Fruit fly (Drosophila melanogaster) whole organism, wandering third instar larva: ENCODE measurements around the gene CG31808.

Source experiments
- Abd-B ChIP-seq: fragments of >200 bp; optimal IDR thresholded peaks from 2 replicates; lab custom pipeline; 2017; ENCODE audit warnings: missing biosample characterization, missing genetic modification characterization
- CG32264 ChIP-seq: fragments of 200-800 bp; sonication (Bioruptor generic); optimal IDR thresholded peaks from 2 replicates; lab custom pipeline; 2016; ENCODE audit warnings: missing biosample characterization, missing genetic modification characterization
- CG9705 ChIP-seq: fragments of 200-800 bp; sonication (Bioruptor generic); optimal IDR thresholded peaks from 2 replicates; lab custom pipeline; 2018; ENCODE audit warnings: missing biosample characterization, mild to moderate bottlenecking, missing genetic modification characterization
- CrebA ChIP-seq: fragments of 200-800 bp; sonication (Bioruptor generic); optimal IDR thresholded peaks from 2 replicates; lab custom pipeline; 2016; ENCODE audit warnings: missing biosample characterization, mild to moderate bottlenecking, missing genetic modification characterization, borderline replicate concordance
- Dfd ChIP-seq: fragments of >200 bp; optimal IDR thresholded peaks from 2 replicates; lab custom pipeline; 2017; ENCODE audit warnings: missing biosample characterization, missing genetic modification characterization
- Dif ChIP-seq: fragments of 200-275, 200-300 bp; sonication (Bioruptor generic); optimal IDR thresholded peaks from 2 replicates; lab custom pipeline; 2018; ENCODE audit warnings: missing biosample characterization, missing genetic modification characterization; ENCODE audit not compliant: partially characterized antibody
- GATAd ChIP-seq: sonication (Bioruptor generic); optimal IDR thresholded peaks from 2 replicates; lab custom pipeline; 2016; ENCODE audit warnings: missing biosample characterization, missing genetic modification characterization
- Hnf4 ChIP-seq: fragments of 200-800 bp; sonication (Bioruptor generic); optimal IDR thresholded peaks from 2 replicates; lab custom pipeline; 2016; ENCODE audit warnings: missing biosample characterization, mild to moderate bottlenecking, missing genetic modification characterization
- Hr78 ChIP-seq: fragments of >200 bp; optimal IDR thresholded peaks from 2 replicates; lab custom pipeline; 2017; ENCODE audit warnings: missing biosample characterization, missing genetic modification characterization
- Hr83 ChIP-seq: fragments of 200-300 bp; sonication (Bioruptor generic); optimal IDR thresholded peaks from 2 replicates; lab custom pipeline; 2016; ENCODE audit warnings: missing biosample characterization, mild to moderate bottlenecking, missing genetic modification characterization, moderate library complexity; ENCODE audit not compliant: poor library complexity, severe bottlenecking
- Jra ChIP-seq: sonication (Bioruptor generic); optimal IDR thresholded peaks from 2 replicates; lab custom pipeline; 2016; ENCODE audit warnings: missing biosample characterization, missing genetic modification characterization
- Mio ChIP-seq: sonication (Bioruptor generic); optimal IDR thresholded peaks from 2 replicates; lab custom pipeline; 2016; ENCODE audit warnings: missing biosample characterization, missing genetic modification characterization
- Myc ChIP-seq: fragments of >200 bp; optimal IDR thresholded peaks from 2 replicates; lab custom pipeline; 2017
- N ChIP-seq: fragments of >200 bp; optimal IDR thresholded peaks from 2 replicates; lab custom pipeline; 2018; ENCODE audit warnings: missing biosample characterization, missing external identifiers, missing genetic modification characterization
- OdsH ChIP-seq: fragments of 200-800 bp; sonication (Bioruptor generic); optimal IDR thresholded peaks from 2 replicates; lab custom pipeline; 2016; ENCODE audit warnings: missing biosample characterization, mild to moderate bottlenecking, missing genetic modification characterization
- Rel ChIP-seq, 2 experiments: fragments of 200-800 bp; sonication (Bioruptor generic) in 1 of 2; optimal IDR thresholded peaks; 2 replicates in 1 of 2; 3 replicates in 1 of 2; lab custom pipeline; 2016 to 2019; ENCODE audit warnings: mild to moderate bottlenecking in 2 of 2, missing biosample characterization in 2 of 2, missing genetic modification characterization in 2 of 2, moderate library complexity in 1 of 2
- Sp1 ChIP-seq: fragments of 200-800 bp; sonication (Bioruptor generic); optimal IDR thresholded peaks from 3 replicates; lab custom pipeline; 2019; ENCODE audit warnings: missing biosample characterization, mild to moderate bottlenecking, missing genetic modification characterization, moderate library complexity
- br ChIP-seq: fragments of 200-800 bp; sonication (Bioruptor generic); optimal IDR thresholded peaks from 2 replicates; lab custom pipeline; 2016; ENCODE audit warnings: missing biosample characterization, missing genetic modification characterization
- dl ChIP-seq, 2 experiments: fragments of 175-275, 200-275 bp in 1 of 2; fragments of 200-275 bp in 1 of 2; sonication (Bioruptor generic); optimal IDR thresholded peaks; lab custom pipeline; 2018; ENCODE audit warnings: mild to moderate bottlenecking in 2 of 2, missing biosample characterization in 2 of 2, missing genetic modification characterization in 2 of 2, moderate library complexity in 2 of 2; ENCODE audit not compliant: partially characterized antibody in 2 of 2, insufficient read depth in 1 of 2
- dmrt93B ChIP-seq: fragments of 200-800 bp; sonication (Bioruptor generic); optimal IDR thresholded peaks from 2 replicates; lab custom pipeline; 2018; ENCODE audit warnings: missing biosample characterization, mild to moderate bottlenecking, missing genetic modification characterization
- dsf ChIP-seq: sonication (Bioruptor generic); optimal IDR thresholded peaks from 2 replicates; lab custom pipeline; 2016; ENCODE audit warnings: missing biosample characterization, missing genetic modification characterization, borderline replicate concordance
- ey ChIP-seq: fragments of 200-800 bp; sonication (Bioruptor generic); optimal IDR thresholded peaks from 2 replicates; lab custom pipeline; 2016; ENCODE audit warnings: missing biosample characterization, missing genetic modification characterization
- foxo ChIP-seq, 2 experiments: fragments of 200-800 bp; sonication (Bioruptor generic); optimal IDR thresholded peaks; 2 replicates in 1 of 2; 3 replicates in 1 of 2; lab custom pipeline; 2016 to 2017; ENCODE audit warnings: missing biosample characterization in 2 of 2, missing genetic modification characterization in 2 of 2
- fru ChIP-seq: fragments of 200-800 bp; sonication (Bioruptor generic); optimal IDR thresholded peaks from 3 replicates; lab custom pipeline; 2016; ENCODE audit warnings: missing biosample characterization, mild to moderate bottlenecking, missing genetic modification characterization
- h ChIP-seq: fragments of 200-800 bp; sonication (Bioruptor generic); optimal IDR thresholded peaks from 3 replicates; lab custom pipeline; 2016; ENCODE audit warnings: missing biosample characterization, mild to moderate bottlenecking, missing genetic modification characterization
- jim ChIP-seq: fragments of 175-275, 200-325 bp; sonication (Bioruptor generic); optimal IDR thresholded peaks from 2 replicates; lab custom pipeline; 2016; ENCODE audit warnings: missing biosample characterization, mild to moderate bottlenecking, missing genetic modification characterization
- lola ChIP-seq: fragments of >200 bp; optimal IDR thresholded peaks from 2 replicates; lab custom pipeline; 2017; ENCODE audit warnings: missing biosample characterization, missing genetic modification characterization
- pan ChIP-seq: fragments of >200 bp; optimal IDR thresholded peaks from 2 replicates; lab custom pipeline; 2017
- psq ChIP-seq: fragments of 200-800 bp; sonication (Bioruptor generic); optimal IDR thresholded peaks from 3 replicates; lab custom pipeline; 2017; ENCODE audit warnings: missing biosample characterization, mild to moderate bottlenecking, missing genetic modification characterization, moderate library complexity
- rgr ChIP-seq: fragments of 200-800 bp; sonication (Bioruptor generic); optimal IDR thresholded peaks from 3 replicates; lab custom pipeline; 2016; ENCODE audit warnings: missing biosample characterization, mild to moderate bottlenecking, missing genetic modification characterization
- sage ChIP-seq: fragments of 200-800 bp; sonication (Bioruptor generic); optimal IDR thresholded peaks from 2 replicates; lab custom pipeline; 2016; ENCODE audit warnings: missing biosample characterization, mild to moderate bottlenecking, missing genetic modification characterization
- sv ChIP-seq: fragments of 200-800 bp; sonication (Bioruptor generic); optimal IDR thresholded peaks from 3 replicates; lab custom pipeline; 2016; ENCODE audit warnings: missing biosample characterization, missing genetic modification characterization
- tai ChIP-seq: sonication (Bioruptor generic); optimal IDR thresholded peaks from 2 replicates; lab custom pipeline; 2016; ENCODE audit warnings: missing biosample characterization, missing genetic modification characterization
- usp ChIP-seq: fragments of >200 bp; optimal IDR thresholded peaks from 2 replicates; lab custom pipeline; 2017; ENCODE audit warnings: missing biosample characterization, missing genetic modification characterization
- woc ChIP-seq: sonication (Bioruptor generic); optimal IDR thresholded peaks from 2 replicates; lab custom pipeline; 2016; ENCODE audit warnings: missing biosample characterization, mild to moderate bottlenecking, missing genetic modification characterization

The CG31808 gene

dm6 chr2L:16682203-16682602, 33.8 kb downstream of the CG31808 start, which contains the start of gene CG33552:
CG33552 (plus strand) TSS chr2L:16682503.
- TF ChIP-seq OdsH (GFP tag; lab: Kevin White, UChicago): no peak
- no peak for TF ChIP-seq lola (GFP tag; lab: Kevin White, UChicago)
- no peak for TF ChIP-seq CG9705 (GFP tag; lab: Kevin White, UChicago)
- TF ChIP-seq rgr (GFP tag; lab: Kevin White, UChicago): no peak
- TF ChIP-seq Dif (GFP tag; lab: Kevin White, UChicago): no peak
- TF ChIP-seq fru (GFP tag; lab: Kevin White, UChicago): no peak
- TF ChIP-seq Myc (lab: Kevin White, UChicago): no peak
- no peak for TF ChIP-seq ey
- TF ChIP-seq Rel (GFP tag; optimal IDR thresholded peaks at IDR 0.05; lab: Kevin White, UChicago): no peak
- no peak for TF ChIP-seq Rel (tag; optimal IDR thresholded peaks at IDR 0.05; lab: Kevin White, UChicago)
- TF ChIP-seq CrebA (GFP tag; lab: Kevin White, UChicago): no peak
- TF ChIP-seq sv: no peak
- no peak for TF ChIP-seq N
- no peak for TF ChIP-seq psq (GFP tag; lab: Kevin White, UChicago)
- no peak for TF ChIP-seq Hr83
- no peak for TF ChIP-seq Abd-B (GFP tag; lab: Kevin White, UChicago)
- TF ChIP-seq Mio: no peak

dm6 chr2L:16679817-16680683, 35.9 kb downstream of the CG31808 start, which contains the start of the genes grp and squ:
grp (plus strand) TSS chr2L:16680054.
squ (plus strand) TSS chr2L:16680054.
- peak; percentile 22 for TF ChIP-seq Hr83
- TF ChIP-seq Rel (GFP tag; optimal IDR thresholded peaks at IDR 0.05; lab: Kevin White, UChicago): no peak
- peak; percentile 33 for TF ChIP-seq Rel (tag; optimal IDR thresholded peaks at IDR 0.05; lab: Kevin White, UChicago)
- TF ChIP-seq sage (GFP tag; lab: Kevin White, UChicago): no peak
- TF ChIP-seq CG9705 (GFP tag; lab: Kevin White, UChicago): no peak
- TF ChIP-seq Dfd (GFP tag; lab: Kevin White, UChicago): no peak
- TF ChIP-seq br (GFP tag; lab: Kevin White, UChicago): peak; percentile 37
- TF ChIP-seq Myc (lab: Kevin White, UChicago): peak; percentile 58
- peak; percentile 37 for TF ChIP-seq OdsH (GFP tag; lab: Kevin White, UChicago)
- TF ChIP-seq Jra (GFP tag; lab: Kevin White, UChicago): no peak
- peak in 1 of 2 experiments; percentile 19 for TF ChIP-seq foxo (GFP tag; optimal IDR thresholded peaks at IDR 0.05; lab: Kevin White, UChicago)
- no peak for TF ChIP-seq pan (lab: Kevin White, UChicago)
- TF ChIP-seq fru (GFP tag; lab: Kevin White, UChicago): peak; percentile 24
- TF ChIP-seq rgr (GFP tag; lab: Kevin White, UChicago): peak; percentile 6
- peak; percentile 35 for TF ChIP-seq Sp1 (GFP tag; lab: Kevin White, UChicago)

- TF ChIP-seq Jra (GFP tag; lab: Kevin White, UChicago) (no peak), Dfd (GFP tag; lab: Kevin White, UChicago) (peak; percentile 87)
Measured at dm6 chr2L:16679073-16679472, 36.9 kb downstream of the CG31808 start.

DNA sequence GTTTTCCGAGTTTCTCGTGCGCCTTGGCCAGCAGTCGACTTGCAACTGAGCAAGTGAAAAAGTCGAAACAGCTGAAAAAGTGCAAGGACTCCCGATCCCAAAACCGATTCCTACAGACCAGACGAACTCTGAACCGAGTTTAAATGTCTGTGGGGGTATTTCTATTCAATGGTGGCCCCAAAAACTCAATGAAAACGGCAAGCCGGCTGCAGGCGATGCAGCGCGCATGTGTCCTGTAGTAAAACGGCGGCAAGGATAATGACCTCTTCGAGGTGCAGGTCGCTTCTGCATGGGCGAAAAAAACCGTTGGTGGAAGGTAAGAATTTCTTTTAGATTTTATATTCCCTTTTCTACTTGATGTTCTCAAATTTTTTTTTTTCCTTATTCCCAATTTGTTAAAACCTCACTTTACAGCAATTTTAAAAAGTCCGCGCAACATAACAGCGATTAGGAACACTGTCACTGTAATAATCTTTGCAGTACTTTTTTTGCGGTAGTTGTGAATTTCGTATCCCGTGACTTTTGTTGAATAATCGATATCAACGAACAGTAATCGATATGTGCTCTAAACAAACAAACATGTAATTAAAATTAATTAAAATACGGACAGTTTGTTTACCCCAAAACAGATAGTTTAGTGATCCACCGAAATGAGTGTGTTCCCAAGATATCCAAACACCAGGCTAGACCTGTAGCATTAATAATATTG, 39.2 kb downstream of the CG31808 start, which contains the start of the genes Trpgamma and her:
Gene Trpgamma (minus strand): TSS at position 51 of the 709 bp plus-strand sequence.
Gene her (plus strand): TSS at position 535 of the 709 bp plus-strand sequence.
- TF ChIP-seq usp (GFP tag; lab: Kevin White, UChicago) (no peak), fru (GFP tag; lab: Kevin White, UChicago) (peak; percentile 23), sage (GFP tag; lab: Kevin White, UChicago) (peak; percentile 63), pan (lab: Kevin White, UChicago) (no peak), foxo (GFP tag; optimal IDR thresholded peaks at IDR 0.05; lab: Kevin White, UChicago) (peak in 1 of 2 experiments; percentile 36), Abd-B (GFP tag; lab: Kevin White, UChicago) (no peak), tai (GFP tag; lab: Kevin White, UChicago) (peak; percentile 70), Jra (GFP tag; lab: Kevin White, UChicago) (no peak), Hnf4 (GFP tag; lab: Kevin White, UChicago) (peak; percentile 72), OdsH (GFP tag; lab: Kevin White, UChicago) (peak; percentile 28), br (GFP tag; lab: Kevin White, UChicago) (no peak), Hr78 (GFP tag; lab: Kevin White, UChicago) (no peak), N (no peak), GATAd (no peak), CG32264 (GFP tag; lab: Kevin White, UChicago) (peak; percentile 38), Hr83 (peak; percentile 25), Mio (no peak), Dif (GFP tag; lab: Kevin White, UChicago) (no peak), lola (GFP tag; lab: Kevin White, UChicago) (no peak), psq (GFP tag; lab: Kevin White, UChicago) (no peak), woc (peak; percentile 11), Dfd (GFP tag; lab: Kevin White, UChicago) (no peak), dsf (GFP tag; lab: Kevin White, UChicago) (no peak), Sp1 (GFP tag; lab: Kevin White, UChicago) (no peak), h (GFP tag; lab: Kevin White, UChicago) (no peak), Rel (GFP tag; optimal IDR thresholded peaks at IDR 0.05; lab: Kevin White, UChicago) (no peak), Rel (tag; optimal IDR thresholded peaks at IDR 0.05; lab: Kevin White, UChicago) (no peak), dmrt93B (no peak), dl (GFP tag; optimal IDR thresholded peaks at IDR 0.05; lab: Kevin White, UChicago; ENCODE audit: insufficient read depth in 1 of 2, partially characterized antibody in 2 of 2) (no peak), rgr (GFP tag; lab: Kevin White, UChicago) (peak; percentile 55), jim (GFP tag; lab: Kevin White, UChicago) (no peak)
